Fruit fly (Drosophila melanogaster): Measurements from ENCODE around the gene CG2150.

The CG2150 gene

DNA sequence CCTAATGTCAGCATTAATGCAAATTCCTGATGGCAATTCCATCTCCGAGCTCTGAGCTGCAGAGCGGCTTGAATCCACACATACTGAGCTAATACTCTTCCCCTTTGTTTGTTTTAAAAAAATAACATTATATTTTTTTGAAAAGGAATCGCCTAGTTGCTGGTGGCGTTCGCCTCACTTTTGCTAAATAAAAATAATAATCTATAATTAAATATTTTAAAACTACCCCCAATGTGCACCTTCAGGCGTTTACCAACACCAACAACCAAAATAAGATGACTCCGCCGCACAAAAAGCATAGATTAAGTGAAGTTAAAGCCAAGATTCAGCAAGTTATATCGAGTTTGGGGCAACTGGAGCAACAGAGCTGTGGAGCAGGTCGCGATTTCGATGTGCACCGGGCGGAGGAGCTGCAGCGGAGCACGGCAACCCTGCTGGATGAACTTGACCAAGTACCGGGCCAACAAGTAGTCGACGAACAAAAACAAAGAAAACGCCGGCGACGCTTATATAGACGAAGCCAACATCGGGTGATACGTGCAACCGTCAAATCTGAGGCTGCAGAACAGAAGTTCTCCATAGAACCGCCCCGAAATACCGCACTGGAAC lies 20.4 kb downstream of the CG2150 start, which contains the start of gene CG1896 (continued):
- TF ChIP-seq CG10959 (GFP tag; IDR thresholded peaks at IDR 0.05) (no peak), Hmx (GFP tag; optimal IDR thresholded peaks at IDR 0.05) (no peak), CG3995 (GFP tag; optimal IDR thresholded peaks at IDR 0.05) (no peak), CG5180 (GFP tag; optimal IDR thresholded peaks at IDR 0.05) (no peak), Opbp (GFP tag; IDR thresholded peaks at IDR 0.05; ENCODE audit: partially characterized antibody) (no peak), CG34376 (GFP tag; optimal IDR thresholded peaks at IDR 0.05) (peak; percentile 31), B-H1 (GFP tag; IDR thresholded peaks at IDR 0.05) (peak; percentile 36; the same call in 1 of the 3 replicates), MTF-1 (GFP tag; optimal IDR thresholded peaks at IDR 0.05; ENCODE audit: borderline replicate concordance) (peak; percentile 5), CG17328 (GFP tag; IDR thresholded peaks at IDR 0.05) (peak; percentile 63), D19A (tag; optimal IDR thresholded peaks at IDR 0.05) (peak; percentile 87), her (GFP tag; optimal IDR thresholded peaks at IDR 0.05) (no peak), trem (tag; optimal IDR thresholded peaks at IDR 0.05) (peak; percentile 34), sisA (GFP tag; IDR thresholded peaks at IDR 0.05) (peak; percentile 24; the same call in 1 of the 2 replicates), prd (optimal IDR thresholded peaks at IDR 0.05) (no peak), prd (GFP tag; IDR thresholded peaks at IDR 0.05) (peak; percentile 59; the same call in 2 of the 3 replicates), CG11456 (GFP tag; IDR thresholded peaks at IDR 0.05) (0 out of 3 replicates have a peak, but pooled peaks have one; percentile 41), gcm (GFP tag; optimal IDR thresholded peaks at IDR 0.05) (peak; percentile 16), dan (GFP tag; IDR thresholded peaks at IDR 0.05) (no peak), Meics (GFP tag; optimal IDR thresholded peaks at IDR 0.05) (peak; percentile 45), Fer3 (tag; optimal IDR thresholded peaks at IDR 0.05) (peak; percentile 30), scrt (GFP tag; optimal IDR thresholded peaks at IDR 0.05) (peak; percentile 59), CG13424 (tag; optimal IDR thresholded peaks at IDR 0.05) (peak; percentile 24), CG11247 (GFP tag; IDR thresholded peaks at IDR 0.05) (no peak), esg (GFP tag; conservative IDR thresholded peaks at IDR 0.05) (0 out of 2 replicates have a peak, but pooled peaks have one; percentile 15), CG15269 (tag; optimal IDR thresholded peaks at IDR 0.05) (peak; percentile 36), CG9817 (tag; optimal IDR thresholded peaks at IDR 0.05) (no peak), CG10209 (GFP tag; optimal IDR thresholded peaks at IDR 0.05) (peak; percentile 49), dpn (GFP tag; optimal IDR thresholded peaks at IDR 0.05) (peak in 1 of 2 experiments; percentile 14), lmd (GFP tag; IDR thresholded peaks at IDR 0.05) (no peak), ewg (GFP tag; optimal IDR thresholded peaks at IDR 0.05) (peak; percentile 26), MBD-R2 (GFP tag; IDR thresholded peaks at IDR 0.05) (peak; percentile 76), CG2712 (tag; optimal IDR thresholded peaks at IDR 0.05) (peak; percentile 55), E2f1 (GFP tag; IDR thresholded peaks at IDR 0.05) (peak; percentile 42; the same call in 1 of the 2 replicates), fu2 (GFP tag; optimal IDR thresholded peaks at IDR 0.05) (no peak), z (GFP tag; IDR thresholded peaks at IDR 0.05) (no peak), amos (GFP tag; IDR thresholded peaks at IDR 0.05; ENCODE audit: partially characterized antibody) (no peak), Spps (tag; optimal IDR thresholded peaks at IDR 0.05) (peak; percentile 12), CG10366 (GFP tag; IDR thresholded peaks at IDR 0.05) (peak; percentile 54), ssp (GFP tag; IDR thresholded peaks at IDR 0.05) (peak; percentile 24; the same call in 1 of the 2 replicates), CG11695 (GFP tag; IDR thresholded peaks at IDR 0.05) (peak; percentile 65; the same call in 1 of the 3 replicates), inv (GFP tag; IDR thresholded peaks at IDR 0.05; ENCODE audit: partially characterized antibody) (no peak), Dref (GFP tag; IDR thresholded peaks at IDR 0.05) (no peak), CG1233 (GFP tag; optimal IDR thresholded peaks at IDR 0.05) (peak; percentile 39), lola (GFP tag; optimal IDR thresholded peaks at IDR 0.05) (no peak), Six4 (GFP tag; optimal IDR thresholded peaks at IDR 0.05) (no peak), unc-4 (GFP tag; IDR thresholded peaks at IDR 0.05; ENCODE audit: partially characterized antibody) (no peak), gsb (GFP tag; IDR thresholded peaks at IDR 0.05) (no peak), CG8924 (tag; optimal IDR thresholded peaks at IDR 0.05) (peak; percentile 60), tna (GFP tag; IDR thresholded peaks at IDR 0.05; ENCODE audit: partially characterized antibody) (no peak)

All from whole organism, embryonic.